Worm (Caenorhabditis elegans) whole organism, L4 larva: Measurements from ENCODE around the gene srj-7.

Experiments
- F37D6.2 ChIP-seq: sonication (generic microtip); optimal IDR thresholded peaks from 2 replicates; lab custom pipeline; 2016; ENCODE audit warnings: mild to moderate bottlenecking, missing genetic modification characterization, missing compliant biosample characterization
- F44E2.7 ChIP-seq: fragments of 200-800 bp; sonication (Bioruptor generic); IDR thresholded peaks from 2 replicates; pipeline ENCODE4 v2.1.2; 2022; ENCODE audit warnings: missing genetic modification characterization, missing compliant biosample characterization
- F49E8.2 ChIP-seq: sonication (generic microtip); optimal IDR thresholded peaks from 2 replicates; lab custom pipeline; 2016; ENCODE audit warnings: missing compliant biosample characterization, mild to moderate bottlenecking, missing genetic modification characterization, borderline replicate concordance
- R02D3.7 ChIP-seq: fragments of 150-350 bp; sonication (generic microtip); optimal IDR thresholded peaks from 3 replicates; lab custom pipeline; 2014; ENCODE audit warnings: missing biosample characterization, missing genetic modification characterization
- T20F7.1 ChIP-seq: fragments of 200-800 bp; sonication (Bioruptor generic); optimal IDR thresholded peaks from 2 replicates; lab custom pipeline; 2018; ENCODE audit warnings: mild to moderate bottlenecking, missing genetic modification characterization, missing compliant biosample characterization
- T26A8.4 ChIP-seq: fragments of 200-800 bp; sonication (Bioruptor generic); IDR thresholded peaks from 2 replicates; pipeline ENCODE4 v1.3.6; 2022; ENCODE audit warnings: missing genetic modification characterization, missing compliant biosample characterization
- Y105C5A.15 ChIP-seq: fragments of 200-800 bp; sonication (Bioruptor generic); IDR thresholded peaks from 2 replicates; pipeline ENCODE4 v1.3.6; 2022; ENCODE audit warnings: missing genetic modification characterization, missing compliant biosample characterization
- ZK337.2 ChIP-seq: fragments of 200-800 bp; sonication (Bioruptor generic); IDR thresholded peaks from 2 replicates; pipeline ENCODE4 v1.3.6; 2022; ENCODE audit warnings: missing genetic modification reagents, missing genetic modification characterization, missing compliant biosample characterization
- ZK546.5 ChIP-seq, 2 experiments: sonication (generic microtip); optimal IDR thresholded peaks; 2 replicates each; lab custom pipeline; 2017; ENCODE audit warnings: missing biosample characterization in 2 of 2, missing genetic modification characterization in 2 of 2
- aha-1 ChIP-seq: fragments of 150-350 bp; peaks from one replicate; lab custom pipeline; 2014; ENCODE audit warnings: missing biosample characterization, missing genetic modification characterization
- ceh-20 ChIP-seq: fragments of 200-800 bp; sonication (Bioruptor generic); IDR thresholded peaks from 2 replicates; pipeline ENCODE4 v1.3.6; 2022; ENCODE audit warnings: missing genetic modification reagents, missing genetic modification characterization, missing compliant biosample characterization
- ctbp-1 ChIP-seq: fragments of 200-800 bp; sonication (Bioruptor generic); IDR thresholded peaks from 2 replicates; pipeline ENCODE4 v1.3.6; 2022; ENCODE audit warnings: missing genetic modification reagents, missing genetic modification characterization, missing compliant biosample characterization
- daf-12 ChIP-seq: fragments of 150-350 bp; optimal IDR thresholded peaks from 2 replicates; lab custom pipeline; 2014; ENCODE audit warnings: missing biosample characterization, missing genetic modification reagents, missing genetic modification characterization
- daf-16 ChIP-seq, 3 experiments: sonication (generic microtip); optimal IDR thresholded peaks; 2 replicates each; lab custom pipeline; 2016 to 2017; ENCODE audit warnings: missing genetic modification characterization in 3 of 3, missing genetic modification reagents in 3 of 3, mild to moderate bottlenecking in 2 of 3, missing compliant biosample characterization in 2 of 3, missing biosample characterization in 1 of 3, moderate library complexity in 1 of 3
- daf-8 ChIP-seq: fragments of 200-800 bp; sonication (Bioruptor generic); IDR thresholded peaks from 2 replicates; pipeline ENCODE4 v1.3.6; 2022; ENCODE audit warnings: missing genetic modification characterization, missing compliant biosample characterization
- duxl-1 ChIP-seq: sonication (generic microtip); optimal IDR thresholded peaks from 2 replicates; lab custom pipeline; 2016; ENCODE audit warnings: mild to moderate bottlenecking, missing genetic modification characterization, moderate library complexity, missing compliant biosample characterization; ENCODE audit not compliant: poor library complexity
- fkh-10 ChIP-seq: fragments of 150-350 bp; optimal IDR thresholded peaks from 2 replicates; lab custom pipeline; 2014; ENCODE audit warnings: missing biosample characterization, missing genetic modification reagents, missing genetic modification characterization
- fos-1 ChIP-seq: fragments of 150-350 bp; optimal IDR thresholded peaks from 2 replicates; lab custom pipeline; 2014; ENCODE audit warnings: missing biosample characterization, missing genetic modification characterization
- hif-1 ChIP-seq, 2 experiments: sonication (generic microtip); optimal IDR thresholded peaks; 2 replicates each; lab custom pipeline; 2016 to 2017; ENCODE audit warnings: missing compliant biosample characterization in 2 of 2, missing genetic modification characterization in 2 of 2, missing genetic modification reagents in 2 of 2, missing genotype in 2 of 2, mild to moderate bottlenecking in 1 of 2
- hmg-1.1 ChIP-seq: fragments of 200-800 bp; sonication (Bioruptor generic); IDR thresholded peaks from 2 replicates; pipeline ENCODE4 v1.3.6; 2022; ENCODE audit warnings: missing genetic modification reagents, missing genetic modification characterization, missing compliant biosample characterization
- lin-1 ChIP-seq: fragments of 200-800 bp; sonication (Bioruptor generic); IDR thresholded peaks from 2 replicates; pipeline ENCODE4 v1.3.6; 2022; ENCODE audit warnings: missing genetic modification reagents, missing genetic modification characterization, missing compliant biosample characterization
- lir-3 ChIP-seq: sonication (generic microtip); optimal IDR thresholded peaks from 2 replicates; lab custom pipeline; 2016; ENCODE audit warnings: mild to moderate bottlenecking, missing genetic modification characterization, missing compliant biosample characterization
- lsy-2 ChIP-seq, 2 experiments: fragments of 150-350 bp in 1 of 2; sonication (generic microtip) in 1 of 2; optimal IDR thresholded peaks; 2 replicates each; lab custom pipeline; 2014 to 2017; ENCODE audit warnings: missing biosample characterization in 2 of 2, missing genetic modification characterization in 2 of 2
- mes-2 ChIP-seq: sonication (generic microtip); optimal IDR thresholded peaks from 2 replicates; lab custom pipeline; 2016; ENCODE audit warnings: missing genotype, mild to moderate bottlenecking, missing genetic modification characterization, missing compliant biosample characterization; ENCODE audit not compliant: poor library complexity, severe bottlenecking
- nhr-11 ChIP-seq: fragments of 150-350 bp; optimal IDR thresholded peaks from 2 replicates; lab custom pipeline; 2014; ENCODE audit warnings: missing biosample characterization, missing genetic modification characterization
- nhr-237 ChIP-seq: sonication (generic microtip); optimal IDR thresholded peaks from 2 replicates; lab custom pipeline; 2017; ENCODE audit warnings: missing biosample characterization, missing genetic modification characterization
- pha-4 ChIP-seq, 2 experiments: fragments of 150-350 bp in 1 of 2; fragments of 200-800 bp in 1 of 2; sonication (Bioruptor generic) in 1 of 2; IDR thresholded peaks in 1 of 2; optimal IDR thresholded peaks in 1 of 2; 2 replicates each; pipeline versions ENCODE4 v1.3.6 to Lab custom; 2014 to 2022; ENCODE audit warnings: missing genetic modification characterization in 2 of 2, missing genetic modification reagents in 2 of 2, missing biosample characterization in 1 of 2, missing compliant biosample characterization in 1 of 2
- saeg-2 ChIP-seq: fragments of 200-800 bp; sonication (Bioruptor generic); IDR thresholded peaks from 2 replicates; pipeline ENCODE4 v1.3.6; 2022; ENCODE audit warnings: missing genetic modification reagents, missing genetic modification characterization, missing compliant biosample characterization
- spr-3 ChIP-seq: fragments of 200-800 bp; sonication (Bioruptor generic); optimal IDR thresholded peaks from 2 replicates; lab custom pipeline; 2018; ENCODE audit warnings: mild to moderate bottlenecking, missing genetic modification characterization, missing compliant biosample characterization
- tra-1 ChIP-seq: fragments of 200-800 bp; sonication (Bioruptor generic); IDR thresholded peaks from 2 replicates; pipeline ENCODE4 v1.3.6; 2022; ENCODE audit warnings: missing genetic modification reagents, missing genetic modification characterization, missing compliant biosample characterization
- unc-62 ChIP-seq, 3 experiments: fragments of 150-350 bp in 1 of 3; sonication (generic microtip); optimal IDR thresholded peaks in 2 of 3; peaks in 1 of 3; 1 replicate in 1 of 3; 2 replicates in 2 of 3; lab custom pipeline; 2014 to 2017; ENCODE audit warnings: missing biosample characterization in 3 of 3, missing genetic modification characterization in 3 of 3, missing genetic modification reagents in 3 of 3, missing genotype in 1 of 3
- vab-7 ChIP-seq: fragments of 200-800 bp; sonication (Bioruptor generic); IDR thresholded peaks from 2 replicates; pipeline ENCODE4 v1.3.6; 2022; ENCODE audit warnings: missing genetic modification reagents, missing genetic modification characterization, missing compliant biosample characterization
- ztf-11 ChIP-seq: fragments of 150-350 bp; optimal IDR thresholded peaks from 2 replicates; lab custom pipeline; 2014; ENCODE audit warnings: missing biosample characterization, missing genetic modification characterization

The srj-7 gene

DNA sequence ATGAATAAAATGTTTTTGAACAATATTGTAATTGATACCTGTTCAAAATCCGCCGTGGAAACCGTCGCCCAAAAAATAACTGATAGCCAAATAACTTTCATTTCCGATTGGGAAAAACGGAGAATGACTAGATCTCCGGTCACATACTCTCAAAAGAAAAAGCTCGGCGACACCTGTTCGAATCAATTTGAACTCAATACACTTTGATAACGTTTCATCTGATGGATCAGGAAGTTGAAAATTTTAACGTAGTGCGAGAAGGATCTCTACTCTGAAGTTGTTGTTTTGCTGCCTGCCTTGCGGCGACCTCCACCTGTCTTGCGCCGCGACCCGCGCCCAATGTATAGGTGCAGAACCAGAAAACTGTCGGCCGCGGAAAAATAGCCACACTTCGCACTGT lies 28.4 kb downstream of the srj-7 start, which contains the start of gene T28A11.20:
Gene T28A11.20, minus strand, starts transcription at position 101 of the 400 bp plus-strand sequence.
- no peak for TF ChIP-seq hif-1 (tag; optimal IDR thresholded peaks at IDR 0.05; lab: Kevin White, UChicago)
- TF ChIP-seq Y105C5A.15 (GFP tag; lab: Robert Waterston, UW) = no peak
- TF ChIP-seq ctbp-1 (GFP tag; lab: Robert Waterston, UW) = no peak
- TF ChIP-seq daf-8 (GFP tag; lab: Robert Waterston, UW) = no peak
- no peak for TF ChIP-seq nhr-237 (tag; lab: Kevin White, UChicago)
- TF ChIP-seq F37D6.2 = no peak
- TF ChIP-seq mes-2 (tag; lab: Kevin White, UChicago) = no peak
- no peak for TF ChIP-seq fos-1
- TF ChIP-seq ceh-20 (GFP tag; lab: Robert Waterston, UW) = no peak
- no peak for TF ChIP-seq hmg-1.1 (GFP tag; lab: Robert Waterston, UW)
- no peak for TF ChIP-seq R02D3.7 (tag; lab: Kevin White, UChicago)
- TF ChIP-seq saeg-2 (GFP tag; lab: Robert Waterston, UW) = no peak
- TF ChIP-seq pha-4 (GFP tag; IDR thresholded peaks at IDR 0.05; lab: Robert Waterston, UW) = no peak
- TF ChIP-seq pha-4 (tag; optimal IDR thresholded peaks at IDR 0.05; lab: Kevin White, UChicago) = no peak
- TF ChIP-seq, all 104 proteins: peak for 0

DNA sequence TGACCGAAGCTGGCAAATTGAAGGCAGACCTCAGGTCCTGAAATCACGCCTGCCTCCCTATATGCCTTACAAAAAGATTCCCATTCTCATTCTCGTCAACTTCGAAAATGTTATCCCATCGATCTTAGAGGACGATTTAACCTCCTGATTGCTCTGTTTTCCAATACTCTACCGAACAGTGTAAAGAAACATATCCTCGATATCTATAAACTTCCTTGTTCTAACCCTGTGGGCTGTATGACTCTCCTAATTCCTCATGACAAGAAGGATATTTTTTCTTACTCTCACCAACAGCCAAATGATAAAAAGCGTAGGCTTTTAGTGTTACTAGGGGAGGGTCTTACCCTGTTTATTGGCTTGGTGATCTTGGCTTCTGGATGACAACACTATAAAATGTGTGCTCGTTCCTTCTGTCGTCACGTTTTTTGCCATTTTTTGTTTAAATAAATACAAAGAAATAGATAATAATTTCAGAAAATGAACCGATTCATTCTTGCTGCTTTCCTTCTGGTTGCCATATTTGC lies 28.8 kb downstream of the srj-7 start, which contains the start of gene T28A11.4:
Gene T28A11.4, plus strand, starts transcription at position 474 of the 524 bp plus-strand sequence.
- TF ChIP-seq fkh-10 (no peak), lir-3 (tag; lab: Kevin White, UChicago) (no peak), F44E2.7 (GFP tag; lab: Robert Waterston, UW) (no peak), daf-12 (tag; lab: Kevin White, UChicago) (no peak), ZK546.5 (tag; optimal IDR thresholded peaks at IDR 0.05; lab: Kevin White, UChicago) (no peak), T26A8.4 (GFP tag; lab: Robert Waterston, UW) (no peak), unc-62 (GFP tag; optimal IDR thresholded peaks at IDR 0.05 in 1 of 2; lab: Kevin White, UChicago) (peak in 1 of 2 experiments; percentile 55), unc-62 (tag; optimal IDR thresholded peaks at IDR 0.05; lab: Kevin White, UChicago) (no peak), T20F7.1 (GFP tag; lab: Kevin White, UChicago) (no peak), duxl-1 (tag; lab: Kevin White, UChicago) (no peak), tra-1 (GFP tag; lab: Robert Waterston, UW) (no peak), lin-1 (GFP tag; lab: Robert Waterston, UW) (no peak), ztf-11 (tag; lab: Kevin White, UChicago) (no peak), aha-1 (tag; lab: Kevin White, UChicago) (peak; percentile 68), F49E8.2 (tag; lab: Kevin White, UChicago) (no peak), ZK337.2 (no peak), saeg-2 (GFP tag; lab: Robert Waterston, UW) (no peak), nhr-11 (tag; lab: Kevin White, UChicago) (no peak), daf-8 (GFP tag; lab: Robert Waterston, UW) (no peak)
- TF ChIP-seq, all 104 proteins: peak for 2

DNA sequence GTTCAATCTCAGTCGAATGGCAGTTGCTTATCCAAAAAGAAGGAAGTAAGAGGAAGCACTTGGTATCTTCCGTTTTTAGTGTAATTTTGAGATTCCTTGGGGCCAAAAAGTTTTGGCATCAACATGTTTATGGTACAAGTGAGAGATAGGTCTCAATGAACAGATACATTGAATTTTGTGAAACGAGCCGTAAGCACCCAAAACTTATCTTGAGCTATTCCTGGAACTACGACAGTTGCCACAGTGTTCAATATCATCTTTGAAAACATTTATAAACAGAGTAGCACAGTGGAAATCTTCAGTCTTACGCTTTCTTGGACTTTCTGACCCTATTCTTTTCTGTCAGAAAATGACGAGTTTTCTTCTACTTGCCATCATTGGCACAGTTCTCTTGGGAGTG lies 30.2 kb downstream of the srj-7 start, which contains the start of gene T28A11.3:
Gene T28A11.3, plus strand, starts transcription at position 301 of the 400 bp plus-strand sequence.
- peak in 1 of 2 experiments; percentile 32 for TF ChIP-seq daf-16 (GFP tag; optimal IDR thresholded peaks at IDR 0.05; lab: Kevin White, UChicago)
- no peak for TF ChIP-seq daf-16 (tag; optimal IDR thresholded peaks at IDR 0.05; lab: Kevin White, UChicago)
- TF ChIP-seq hif-1 (tag; optimal IDR thresholded peaks at IDR 0.05; lab: Kevin White, UChicago) = no peak
- no peak for TF ChIP-seq vab-7 (GFP tag; lab: Robert Waterston, UW)
- no peak for TF ChIP-seq lsy-2 (tag; optimal IDR thresholded peaks at IDR 0.05; lab: Kevin White, UChicago)
- no peak for TF ChIP-seq ctbp-1 (GFP tag; lab: Robert Waterston, UW)
- TF ChIP-seq spr-3 (GFP tag; lab: Kevin White, UChicago) = no peak
